Worm (Caenorhabditis elegans) whole organism, young adult: ENCODE results near the gene R155.5.

Experiments used
- B0035.1 ChIP-seq: sonication (generic microtip); optimal IDR thresholded peaks from 2 replicates; lab custom pipeline; 2016; ENCODE audit warnings: missing genetic modification characterization, mild to moderate bottlenecking, missing compliant biosample characterization, missing genotype, missing genetic modification reagents
- B0261.1 ChIP-seq: sonication (generic microtip); optimal IDR thresholded peaks from 2 replicates; lab custom pipeline; 2016; ENCODE audit warnings: mild to moderate bottlenecking, missing genetic modification characterization, moderate library complexity, missing compliant biosample characterization
- B0336.3 ChIP-seq: fragments of 200-800 bp; sonication (Bioruptor generic); IDR thresholded peaks from 2 replicates; pipeline ENCODE4 v1.3.6; 2022; ENCODE audit warnings: missing genetic modification characterization, missing compliant biosample characterization
- C17E4.6 ChIP-seq: fragments of 200-800 bp; sonication (Bioruptor generic); IDR thresholded peaks from 2 replicates; pipeline ENCODE4 v1.3.6; 2022; ENCODE audit warnings: missing genetic modification reagents, missing genetic modification characterization, missing compliant biosample characterization
- F10E7.11 ChIP-seq: sonication (generic microtip); optimal IDR thresholded peaks from 2 replicates; lab custom pipeline; 2017; ENCODE audit warnings: mild to moderate bottlenecking, missing genetic modification characterization, moderate library complexity, missing compliant biosample characterization
- F33H1.4 ChIP-seq: fragments of 200-800 bp; sonication (Bioruptor generic); IDR thresholded peaks from 2 replicates; pipeline ENCODE4 v1.3.6; 2022; ENCODE audit warnings: missing genetic modification reagents, missing genetic modification characterization, missing compliant biosample characterization
- F37B4.10 ChIP-seq: fragments of 200-800 bp; sonication (Bioruptor generic); IDR thresholded peaks from 2 replicates; pipeline ENCODE4 v1.3.6; 2022; ENCODE audit warnings: missing genetic modification characterization, missing compliant biosample characterization
- F52B5.7 ChIP-seq: sonication (generic microtip); optimal IDR thresholded peaks from 2 replicates; lab custom pipeline; 2016; ENCODE audit warnings: mild to moderate bottlenecking, missing genetic modification characterization, missing compliant biosample characterization
- K11D2.4 ChIP-seq: fragments of 200-800 bp; sonication (Bioruptor generic); IDR thresholded peaks from 2 replicates; pipeline ENCODE4 v1.3.6; 2022; ENCODE audit warnings: missing genetic modification reagents, missing genetic modification characterization, missing compliant biosample characterization
- T07F8.4 ChIP-seq: sonication (generic microtip); optimal IDR thresholded peaks from 2 replicates; lab custom pipeline; 2016; ENCODE audit warnings: mild to moderate bottlenecking, missing genetic modification characterization, moderate library complexity, missing compliant biosample characterization
- T26A5.8 ChIP-seq: sonication (generic microtip); optimal IDR thresholded peaks from 2 replicates; lab custom pipeline; 2016; ENCODE audit warnings: missing genetic modification characterization, missing compliant biosample characterization
- Y53G8AR.9 ChIP-seq: fragments of 200-800 bp; sonication (Bioruptor generic); conservative IDR thresholded peaks from 2 replicates; pipeline ENCODE4 v1.3.6; 2022; ENCODE audit warnings: missing genetic modification reagents, missing genetic modification characterization, missing compliant biosample characterization
- Y79H2A.3 ChIP-seq: fragments of 200-800 bp; sonication (Bioruptor generic); conservative IDR thresholded peaks from 2 replicates; pipeline ENCODE4 v1.3.6; 2022; ENCODE audit warnings: missing genetic modification reagents, missing genetic modification characterization, missing compliant biosample characterization
- Y95B8A.8 ChIP-seq: fragments of 200-800 bp; sonication (Bioruptor generic); IDR thresholded peaks from 2 replicates; pipeline ENCODE4 v1.3.6; 2022; ENCODE audit warnings: missing genetic modification reagents, missing genetic modification characterization, missing compliant biosample characterization
- aptf-3 ChIP-seq: fragments of 200-800 bp; sonication (Bioruptor generic); IDR thresholded peaks from 2 replicates; pipeline ENCODE4 v1.3.6; 2022; ENCODE audit warnings: missing genetic modification characterization, missing compliant biosample characterization
- atf-7 ChIP-seq: sonication (generic microtip); optimal IDR thresholded peaks from 2 replicates; lab custom pipeline; 2017; ENCODE audit warnings: mild to moderate bottlenecking, missing genetic modification characterization, missing compliant biosample characterization
- attf-3 ChIP-seq: fragments of 200-800 bp; sonication (Bioruptor generic); conservative IDR thresholded peaks from 2 replicates; pipeline ENCODE4 v1.3.6; 2022; ENCODE audit warnings: missing genetic modification reagents, missing genetic modification characterization, missing compliant biosample characterization
- ccch-3 ChIP-seq: fragments of 200-800 bp; sonication (Bioruptor generic); optimal IDR thresholded peaks from 2 replicates; lab custom pipeline; 2018; ENCODE audit warnings: mild to moderate bottlenecking, missing genetic modification characterization, missing compliant biosample characterization
- cebp-2 ChIP-seq: fragments of 200-800 bp; sonication (Bioruptor generic); IDR thresholded peaks from 2 replicates; pipeline ENCODE4 v1.3.6; 2022; ENCODE audit warnings: missing genetic modification characterization, missing compliant biosample characterization
- chd-7 ChIP-seq: sonication (generic microtip); optimal IDR thresholded peaks from 2 replicates; lab custom pipeline; 2016; ENCODE audit warnings: mild to moderate bottlenecking, missing genetic modification characterization, moderate library complexity, missing compliant biosample characterization
- dox-1 ChIP-seq: fragments of 200-800 bp; sonication (Bioruptor generic); IDR thresholded peaks from 2 replicates; pipeline ENCODE4 v1.3.6; 2022; ENCODE audit warnings: missing genetic modification reagents, missing genetic modification characterization, missing compliant biosample characterization
- egl-18 ChIP-seq: fragments of 200-800 bp; sonication (Bioruptor generic); IDR thresholded peaks from 2 replicates; pipeline ENCODE4 v1.3.6; 2022; ENCODE audit warnings: missing genetic modification reagents, missing genetic modification characterization, missing compliant biosample characterization
- ekl-4 ChIP-seq: fragments of 200-800 bp; sonication (Bioruptor generic); IDR thresholded peaks from 2 replicates; pipeline ENCODE4 v1.3.6; 2022; ENCODE audit warnings: missing genetic modification reagents, missing genetic modification characterization, missing compliant biosample characterization
- gei-17 ChIP-seq: fragments of 200-800 bp; sonication (Bioruptor generic); optimal IDR thresholded peaks from 2 replicates; lab custom pipeline; 2018; ENCODE audit warnings: mild to moderate bottlenecking, missing genetic modification characterization, missing compliant biosample characterization
- hrde-1 ChIP-seq: sonication (generic microtip); optimal IDR thresholded peaks from 2 replicates; lab custom pipeline; 2016; ENCODE audit warnings: missing genetic modification characterization, mild to moderate bottlenecking, missing compliant biosample characterization, moderate library complexity, missing genotype, missing genetic modification reagents, borderline replicate concordance
- lag-1 ChIP-seq: fragments of 200-800 bp; sonication (Bioruptor generic); IDR thresholded peaks from 2 replicates; pipeline ENCODE4 v1.3.6; 2022; ENCODE audit warnings: missing genetic modification reagents, missing genetic modification characterization, missing compliant biosample characterization
- let-607 ChIP-seq, 2 experiments: fragments of 200-800 bp in 1 of 2; sonication (Bioruptor generic) in 1 of 2; sonication (generic microtip) in 1 of 2; optimal IDR thresholded peaks; 2 replicates each; lab custom pipeline; 2016 to 2018; ENCODE audit warnings: mild to moderate bottlenecking in 2 of 2, missing compliant biosample characterization in 2 of 2, missing genetic modification characterization in 2 of 2, moderate library complexity in 2 of 2, missing genotype in 1 of 2
- lin-54 ChIP-seq: fragments of 200-800 bp; sonication (Bioruptor generic); optimal IDR thresholded peaks from 2 replicates; lab custom pipeline; 2018; ENCODE audit warnings: mild to moderate bottlenecking, missing genetic modification characterization, missing compliant biosample characterization
- lir-1 ChIP-seq: fragments of 200-800 bp; sonication (Bioruptor generic); conservative IDR thresholded peaks from 2 replicates; pipeline ENCODE4 v1.3.6; 2022; ENCODE audit warnings: missing genetic modification reagents, missing genetic modification characterization, missing compliant biosample characterization
- madf-3 ChIP-seq: fragments of 200-800 bp; sonication (Bioruptor generic); IDR thresholded peaks from 2 replicates; pipeline ENCODE4 v1.3.6; 2022; ENCODE audit warnings: missing genetic modification reagents, missing genetic modification characterization, missing compliant biosample characterization
- mel-28 ChIP-seq: sonication (generic microtip); optimal IDR thresholded peaks from 2 replicates; lab custom pipeline; 2016; ENCODE audit warnings: borderline replicate concordance, mild to moderate bottlenecking, missing genetic modification characterization, missing compliant biosample characterization
- mxl-1 ChIP-seq: sonication (generic microtip); optimal IDR thresholded peaks from 2 replicates; lab custom pipeline; 2016; ENCODE audit warnings: missing genetic modification characterization, missing compliant biosample characterization
- pha-4 ChIP-seq: fragments of 150-350 bp; sonication (generic microtip); optimal IDR thresholded peaks from 2 replicates; lab custom pipeline; 2014; ENCODE audit warnings: missing biosample characterization, missing genetic modification reagents, missing genetic modification characterization
- rpc-1 ChIP-seq, 2 experiments: fragments of 150-350 bp in 1 of 2; sonication (generic microtip) in 1 of 2; optimal IDR thresholded peaks; 2 replicates each; lab custom pipeline; 2014 to 2018; ENCODE audit warnings: missing biosample characterization in 1 of 2, missing genetic modification characterization in 1 of 2, missing genetic modification reagents in 1 of 2, missing genotype in 1 of 2
- snpc-4 ChIP-seq, 5 experiments: fragments of 150-350 bp in 1 of 5; sonication (generic microtip) in 4 of 5; optimal IDR thresholded peaks; 2 replicates each; lab custom pipeline; 2014 to 2018; ENCODE audit warnings: missing genetic modification characterization in 5 of 5, missing biosample characterization in 3 of 5, antibody characterized with exemption in 2 of 5, mild to moderate bottlenecking in 2 of 5, missing compliant biosample characterization in 2 of 5, missing genotype in 2 of 5, moderate library complexity in 2 of 5, missing genetic modification reagents in 1 of 5
- tbp1 ChIP-seq: fragments of 200-800 bp; sonication (Bioruptor generic); optimal IDR thresholded peaks from 2 replicates; lab custom pipeline; 2018; ENCODE audit warnings: mild to moderate bottlenecking, missing genetic modification characterization, missing compliant biosample characterization
- tlf-1 ChIP-seq: fragments of 200-800 bp; sonication (Bioruptor generic); optimal IDR thresholded peaks from 2 replicates; lab custom pipeline; 2018; ENCODE audit warnings: mild to moderate bottlenecking, missing genetic modification characterization, missing compliant biosample characterization
- unc-130 ChIP-seq: sonication (generic microtip); optimal IDR thresholded peaks from 2 replicates; lab custom pipeline; 2016; ENCODE audit warnings: missing genetic modification reagents, missing genetic modification characterization, missing compliant biosample characterization
- xnd-1 ChIP-seq: sonication (generic microtip); optimal IDR thresholded peaks from 2 replicates; lab custom pipeline; 2016; ENCODE audit warnings: missing genotype, missing genetic modification reagents, missing genetic modification characterization, missing compliant biosample characterization
- zfh-2 ChIP-seq: fragments of 200-800 bp; sonication (Bioruptor generic); conservative IDR thresholded peaks from 2 replicates; pipeline ENCODE4 v1.3.6; 2022; ENCODE audit warnings: missing genetic modification reagents, missing genetic modification characterization, missing compliant biosample characterization
- zim-3 ChIP-seq: sonication (generic microtip); optimal IDR thresholded peaks from 2 replicates; lab custom pipeline; 2017; ENCODE audit warnings: mild to moderate bottlenecking, missing genetic modification characterization, moderate library complexity, missing compliant biosample characterization
- ztf-18 ChIP-seq: sonication (generic microtip); optimal IDR thresholded peaks from 2 replicates; lab custom pipeline; 2016; ENCODE audit warnings: missing genotype, mild to moderate bottlenecking, missing genetic modification characterization, missing compliant biosample characterization
- ztf-22 ChIP-seq: fragments of 200-800 bp; sonication (Bioruptor generic); optimal IDR thresholded peaks from 2 replicates; lab custom pipeline; 2018; ENCODE audit warnings: mild to moderate bottlenecking, missing genetic modification characterization, moderate library complexity, missing compliant biosample characterization
- ztf-26 ChIP-seq: sonication (generic microtip); optimal IDR thresholded peaks from 2 replicates; lab custom pipeline; 2017; ENCODE audit warnings: missing genetic modification characterization, missing compliant biosample characterization
- ztf-28 ChIP-seq: fragments of 200-800 bp; sonication (Bioruptor generic); IDR thresholded peaks from 2 replicates; pipeline ENCODE4 v1.3.6; 2022; ENCODE audit warnings: missing genetic modification reagents, missing genetic modification characterization, missing compliant biosample characterization
- ztf-3 ChIP-seq: fragments of 200-800 bp; sonication (Bioruptor generic); optimal IDR thresholded peaks from 2 replicates; lab custom pipeline; 2018; ENCODE audit warnings: mild to moderate bottlenecking, missing genetic modification characterization, missing compliant biosample characterization

Gene R155.5

DNA sequence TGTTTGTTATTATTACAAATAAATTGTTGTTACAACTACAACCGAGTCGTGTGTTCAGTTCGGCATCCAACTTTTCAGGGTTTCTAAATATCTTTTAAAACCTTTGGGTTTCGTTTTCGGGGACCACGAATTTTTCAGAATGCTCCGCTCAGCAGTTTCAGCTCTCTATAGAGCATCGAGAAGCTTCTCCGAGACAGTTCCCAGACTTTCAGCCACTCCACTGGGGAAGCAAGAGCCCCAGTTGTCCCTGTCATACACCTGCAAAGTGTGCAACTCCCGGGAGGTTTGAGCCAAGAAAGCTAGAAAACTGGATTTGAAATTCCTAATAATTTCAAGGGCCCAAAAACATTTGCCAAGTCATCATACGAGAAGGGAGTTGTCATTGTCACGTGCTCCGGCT, 18.9 kb downstream of the R155.5 start, which contains the start of gene F53A3.7 (continued):
- TF ChIP-seq dox-1 (GFP tag; lab: Robert Waterston, UW), result no peak
- TF ChIP-seq rpc-1 (optimal IDR thresholded peaks at IDR 0.05; lab: Kevin White, UChicago), result no peak
- no peak for TF ChIP-seq rpc-1 (tag; optimal IDR thresholded peaks at IDR 0.05; lab: Kevin White, UChicago)
- peak; percentile 69; the same call in 1 of the 2 replicates for TF ChIP-seq Y53G8AR.9 (GFP tag; lab: Robert Waterston, UW)
- TF ChIP-seq F33H1.4 (GFP tag; lab: Robert Waterston, UW), result no peak
- peak; percentile 74 for TF ChIP-seq ekl-4 (GFP tag; lab: Robert Waterston, UW)
- TF ChIP-seq T26A5.8, result peak; percentile 4
- peak; percentile 0 for TF ChIP-seq tlf-1 (GFP tag; lab: Kevin White, UChicago)
- TF ChIP-seq K11D2.4 (GFP tag; lab: Robert Waterston, UW), result no peak
- no peak for TF ChIP-seq F37B4.10 (GFP tag; lab: Robert Waterston, UW)
- TF ChIP-seq madf-3, result peak; percentile 75
- TF ChIP-seq, all 124 proteins: peak for 31

DNA sequence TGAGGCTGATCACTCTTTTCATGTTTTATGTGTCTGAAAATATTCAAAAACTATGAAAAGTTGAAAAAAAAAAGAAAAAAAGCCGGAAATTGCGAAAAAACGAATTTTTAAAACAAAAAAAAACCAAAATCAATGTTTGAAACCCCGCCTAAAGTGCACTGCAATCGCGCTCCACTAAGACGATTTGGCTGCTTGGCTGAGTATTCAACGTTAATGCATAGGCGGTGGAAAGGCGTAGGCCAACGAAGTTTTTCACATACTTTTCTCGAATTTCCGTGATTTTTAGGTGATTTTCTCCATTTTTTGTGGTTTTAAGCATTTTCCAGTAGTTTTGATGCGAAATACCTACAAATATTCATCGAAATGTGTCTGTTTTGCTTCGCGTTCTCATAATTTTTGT, 20.1 kb downstream of the R155.5 start, which contains the start of the genes polh-1 and rps-22:
Gene polh-1, minus strand, starts transcription at position 34 of the 400 bp plus-strand sequence.
Gene rps-22, plus strand, starts transcription at position 300 of the 400 bp plus-strand sequence.
- TF ChIP-seq ztf-18 (peak; percentile 40), tbp1 (GFP tag; lab: Kevin White, UChicago) (peak; percentile 56), Y95B8A.8 (GFP tag; lab: Robert Waterston, UW) (no peak), xnd-1 (tag; lab: Kevin White, UChicago) (no peak), ztf-22 (GFP tag; lab: Kevin White, UChicago) (no peak), B0336.3 (GFP tag; lab: Robert Waterston, UW) (no peak), ztf-28 (GFP tag; lab: Robert Waterston, UW) (0 out of 2 replicates have a peak, but pooled peaks have one; percentile 22), let-607 (tag; optimal IDR thresholded peaks at IDR 0.05; lab: Kevin White, UChicago) (no peak), unc-130 (GFP tag; lab: Kevin White, UChicago) (no peak), mel-28 (tag; lab: Kevin White, UChicago) (no peak), gei-17 (GFP tag; lab: Kevin White, UChicago) (no peak), zfh-2 (GFP tag; lab: Robert Waterston, UW) (no peak), B0035.1 (tag; lab: Kevin White, UChicago) (no peak), F37B4.10 (GFP tag; lab: Robert Waterston, UW) (no peak), lir-1 (GFP tag; lab: Robert Waterston, UW) (0 out of 2 replicates have a peak, but pooled peaks have one; percentile 31), F52B5.7 (tag; lab: Kevin White, UChicago) (no peak), Y53G8AR.9 (GFP tag; lab: Robert Waterston, UW) (peak; percentile 72), snpc-4 (GFP tag; optimal IDR thresholded peaks at IDR 0.05; lab: Kevin White, UChicago) (no peak), snpc-4 (tag; optimal IDR thresholded peaks at IDR 0.05; lab: Kevin White, UChicago) (peak in 3 of 4 experiments; percentile 16 to 76 (median 48)), atf-7 (tag; lab: Kevin White, UChicago) (no peak), attf-3 (peak; percentile 84), F10E7.11 (no peak), ccch-3 (GFP tag; lab: Kevin White, UChicago) (no peak), ztf-26 (tag; lab: Kevin White, UChicago) (no peak), egl-18 (GFP tag; lab: Robert Waterston, UW) (no peak), C17E4.6 (GFP tag; lab: Robert Waterston, UW) (no peak), aptf-3 (GFP tag; lab: Robert Waterston, UW) (no peak), B0261.1 (tag; lab: Kevin White, UChicago) (no peak), pha-4 (peak; percentile 73), chd-7 (tag; lab: Kevin White, UChicago) (no peak), zim-3 (no peak), lin-54 (GFP tag; lab: Kevin White, UChicago) (peak; percentile 96), hrde-1 (tag; lab: Kevin White, UChicago) (no peak), Y79H2A.3 (no peak), dox-1 (GFP tag; lab: Robert Waterston, UW) (peak; percentile 61), mxl-1 (tag; lab: Kevin White, UChicago) (no peak), ztf-3 (GFP tag; lab: Kevin White, UChicago) (no peak), T07F8.4 (tag; lab: Kevin White, UChicago) (no peak), lag-1 (GFP tag; lab: Robert Waterston, UW) (no peak), cebp-2 (GFP tag; lab: Robert Waterston, UW) (no peak)
